Worm (Caenorhabditis elegans): ENCODE measurements around the gene coq-2.

ce11 chrIII:6968655-6969054 lies 32.9 kb downstream of the coq-2 start:
- TF ChIP-seq W03F9.2 (tag; optimal IDR thresholded peaks at IDR 0.05) (no peak), him-1 (tag; optimal IDR thresholded peaks at IDR 0.05) (no peak)

Measured in whole organism, L4/young adult.